Worm (Caenorhabditis elegans) whole organism, L2 larva: ENCODE results near the gene F55G11.10.

Experiments used
- ama-1 ChIP-seq: fragments of 150-350 bp; optimal IDR thresholded peaks from 2 replicates; lab custom pipeline; 2018; ENCODE audit warnings: inconsistent platforms
- ceh-82 ChIP-seq: fragments of 150-350 bp; optimal IDR thresholded peaks from 2 replicates; lab custom pipeline; 2014; ENCODE audit warnings: missing biosample characterization, missing genetic modification characterization
- nhr-12 ChIP-seq: fragments of 150-350 bp; optimal IDR thresholded peaks from 2 replicates; lab custom pipeline; 2014; ENCODE audit warnings: missing biosample characterization, missing genetic modification characterization
- nhr-237 ChIP-seq: fragments of 150-350 bp; optimal IDR thresholded peaks from 2 replicates; lab custom pipeline; 2014; ENCODE audit warnings: missing biosample characterization, missing genetic modification characterization
- nhr-6 ChIP-seq: fragments of 150-350 bp; optimal IDR thresholded peaks from 2 replicates; lab custom pipeline; 2014; ENCODE audit warnings: missing biosample characterization, missing genetic modification characterization
- zag-1 ChIP-seq: fragments of 150-350 bp; optimal IDR thresholded peaks from 2 replicates; lab custom pipeline; 2014; ENCODE audit warnings: missing biosample characterization, missing genetic modification characterization
- ztf-11 ChIP-seq: sonication (generic microtip); optimal IDR thresholded peaks from 2 replicates; lab custom pipeline; 2017; ENCODE audit warnings: missing biosample characterization, missing genetic modification characterization

- TF ChIP-seq nhr-237 (tag; lab: Kevin White, UChicago) (no peak), nhr-6 (tag; lab: Kevin White, UChicago) (no peak), ama-1 (lab: Kevin White, UChicago) (no peak), ceh-82 (tag; lab: Kevin White, UChicago) (no peak), nhr-12 (tag; lab: Kevin White, UChicago) (no peak), ztf-11 (tag; lab: Kevin White, UChicago) (no peak), zag-1 (tag; lab: Kevin White, UChicago) (no peak)
These were observed 49.2 kb upstream of the F55G11.10 start, which contains the start of gene K08D8.9 for ce11 chrIV:12899392-12899791.
